Worm (Caenorhabditis elegans) whole organism, L4/young adult: Measurements from ENCODE around the gene sra-36.

Source experiments
- dao-5 ChIP-seq: sonication (generic microtip); optimal IDR thresholded peaks from 2 replicates; lab custom pipeline; 2016; ENCODE audit warnings: missing genotype, missing genetic modification characterization, moderate library complexity, missing compliant biosample characterization
- him-1 ChIP-seq: sonication (generic microtip); optimal IDR thresholded peaks from 2 replicates; lab custom pipeline; 2016; ENCODE audit warnings: missing genotype, missing genetic modification reagents, missing genetic modification characterization, missing compliant biosample characterization

ce11 chrII:4505097-4505626 lies 35.4 kb downstream of the sra-36 start, which contains the start of gene camt-1:
- TF ChIP-seq him-1 (tag; lab: Kevin White, UChicago) (no peak), dao-5 (tag; lab: Kevin White, UChicago) (no peak)
